Fruit fly (Drosophila melanogaster) whole organism, wandering third instar larva: ENCODE measurements around the gene Cep290.

ENCODE experiments used
- Abd-B ChIP-seq: fragments of >200 bp; optimal IDR thresholded peaks from 2 replicates; lab custom pipeline; 2017; ENCODE audit warnings: missing biosample characterization, missing genetic modification characterization
- CG32264 ChIP-seq: fragments of 200-800 bp; sonication (Bioruptor generic); optimal IDR thresholded peaks from 2 replicates; lab custom pipeline; 2016; ENCODE audit warnings: missing biosample characterization, missing genetic modification characterization
- CG9705 ChIP-seq: fragments of 200-800 bp; sonication (Bioruptor generic); optimal IDR thresholded peaks from 2 replicates; lab custom pipeline; 2018; ENCODE audit warnings: missing biosample characterization, mild to moderate bottlenecking, missing genetic modification characterization
- Dif ChIP-seq: fragments of 200-275, 200-300 bp; sonication (Bioruptor generic); optimal IDR thresholded peaks from 2 replicates; lab custom pipeline; 2018; ENCODE audit warnings: missing biosample characterization, missing genetic modification characterization; ENCODE audit not compliant: partially characterized antibody
- GATAd ChIP-seq: sonication (Bioruptor generic); optimal IDR thresholded peaks from 2 replicates; lab custom pipeline; 2016; ENCODE audit warnings: missing biosample characterization, missing genetic modification characterization
- Hr78 ChIP-seq: fragments of >200 bp; optimal IDR thresholded peaks from 2 replicates; lab custom pipeline; 2017; ENCODE audit warnings: missing biosample characterization, missing genetic modification characterization
- Vsx2 ChIP-seq: fragments of 200-300, 225-300 bp; sonication (Bioruptor generic); optimal IDR thresholded peaks from 2 replicates; lab custom pipeline; 2018; ENCODE audit warnings: missing biosample characterization, missing genetic modification characterization; ENCODE audit not compliant: partially characterized antibody
- dmrt93B ChIP-seq: fragments of 200-800 bp; sonication (Bioruptor generic); optimal IDR thresholded peaks from 2 replicates; lab custom pipeline; 2018; ENCODE audit warnings: missing biosample characterization, mild to moderate bottlenecking, missing genetic modification characterization
- fru ChIP-seq: fragments of 200-800 bp; sonication (Bioruptor generic); optimal IDR thresholded peaks from 3 replicates; lab custom pipeline; 2016; ENCODE audit warnings: missing biosample characterization, mild to moderate bottlenecking, missing genetic modification characterization
- h ChIP-seq: fragments of 200-800 bp; sonication (Bioruptor generic); optimal IDR thresholded peaks from 3 replicates; lab custom pipeline; 2016; ENCODE audit warnings: missing biosample characterization, mild to moderate bottlenecking, missing genetic modification characterization
- rgr ChIP-seq: fragments of 200-800 bp; sonication (Bioruptor generic); optimal IDR thresholded peaks from 3 replicates; lab custom pipeline; 2016; ENCODE audit warnings: missing biosample characterization, mild to moderate bottlenecking, missing genetic modification characterization
- usp ChIP-seq: fragments of >200 bp; optimal IDR thresholded peaks from 2 replicates; lab custom pipeline; 2017; ENCODE audit warnings: missing biosample characterization, missing genetic modification characterization

DNA sequence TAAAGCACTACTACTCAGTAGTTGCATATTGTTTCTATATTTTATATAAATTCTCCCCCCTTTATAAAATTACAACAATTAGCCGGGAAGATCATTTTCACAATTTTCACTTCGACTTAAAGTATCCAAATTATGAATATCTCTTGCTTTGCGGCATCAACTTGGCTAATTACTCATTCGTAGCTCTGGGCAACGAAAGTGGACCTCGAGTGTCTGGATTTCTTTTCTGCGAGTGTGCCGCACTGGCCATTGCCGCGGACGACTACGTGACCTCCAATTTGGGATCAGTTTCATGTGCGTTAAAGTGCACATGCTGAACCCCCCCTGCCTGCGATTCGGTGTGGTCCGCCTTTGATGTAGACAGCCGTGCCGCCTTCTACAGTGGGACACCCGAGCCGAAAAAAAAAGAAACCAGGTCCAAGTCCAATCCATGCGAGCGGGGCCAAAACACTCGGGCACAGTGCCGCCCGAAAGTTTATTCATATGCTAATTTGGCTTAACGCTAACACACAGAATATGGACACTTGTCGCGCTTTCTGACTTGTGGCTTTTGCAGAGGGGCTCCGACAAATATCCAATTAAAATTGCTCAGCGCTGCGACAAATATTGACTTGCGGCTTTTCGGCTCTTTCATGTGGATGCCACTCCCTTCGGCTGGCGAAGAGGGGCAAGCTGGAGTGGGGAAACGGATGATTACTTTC lies 25.1 kb upstream of the Cep290 start:
- TF ChIP-seq fru (GFP tag; lab: Kevin White, UChicago) (peak; percentile 45), Hr78 (no peak), usp (GFP tag; lab: Kevin White, UChicago) (no peak), Dif (GFP tag; lab: Kevin White, UChicago) (no peak), CG32264 (no peak), h (GFP tag; lab: Kevin White, UChicago) (peak; percentile 56), rgr (GFP tag; lab: Kevin White, UChicago) (no peak), Vsx2 (GFP tag; lab: Kevin White, UChicago) (no peak), CG9705 (GFP tag; lab: Kevin White, UChicago) (peak; percentile 24), dmrt93B (peak; percentile 33), Abd-B (no peak), GATAd (no peak)
